Worm (Caenorhabditis elegans): ENCODE measurements around the gene F58F12.2.
A peak's percentile ranks its signal among the peaks of the same experiment; 100 is the strongest.

The F58F12.2 gene

DNA sequence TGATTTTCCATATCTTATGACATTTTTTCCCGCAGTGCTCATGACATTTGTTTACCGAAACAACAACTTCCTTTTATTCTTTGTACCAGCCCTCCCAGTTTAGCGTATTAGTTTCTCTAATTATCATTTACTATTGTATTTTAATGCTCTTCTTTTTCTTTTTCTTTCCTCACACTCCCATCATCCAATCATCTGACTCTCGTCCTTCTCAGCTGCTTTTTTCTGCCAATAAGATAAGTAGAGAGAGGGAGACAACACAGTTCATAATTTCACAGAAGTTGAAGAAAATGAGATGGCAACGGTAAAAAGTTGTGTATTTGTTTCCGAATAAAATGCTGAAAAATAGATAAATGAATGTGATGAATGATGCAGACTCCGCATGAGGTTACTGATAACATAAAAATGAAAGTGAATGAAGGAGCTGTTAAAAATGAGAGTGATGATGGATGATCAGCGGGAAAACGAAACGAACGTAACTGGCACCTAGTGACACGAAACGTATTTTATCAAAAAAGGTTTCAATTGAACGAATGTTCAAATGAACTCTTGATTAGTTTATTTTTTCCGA, 10.4 kb downstream of the F58F12.2 start:
- peak; percentile 8 for TF ChIP-seq nhr-129 (tag; optimal IDR thresholded peaks at IDR 0.05)
- TF ChIP-seq crh-2 (tag; optimal IDR thresholded peaks at IDR 0.05), result peak; percentile 40
- TF ChIP-seq lin-39 (tag; optimal IDR thresholded peaks at IDR 0.05), result no peak
- peak; percentile 11 for TF ChIP-seq sma-9 (GFP tag; optimal IDR thresholded peaks at IDR 0.05)
- TF ChIP-seq sma-9 (tag; optimal IDR thresholded peaks at IDR 0.05), result no peak
- TF ChIP-seq blmp-1 (tag; optimal IDR thresholded peaks at IDR 0.05; ENCODE audit: insufficient read depth), result peak; percentile 29
- peak; percentile 90 for TF ChIP-seq fos-1 (tag; optimal IDR thresholded peaks at IDR 0.05)

DNA sequence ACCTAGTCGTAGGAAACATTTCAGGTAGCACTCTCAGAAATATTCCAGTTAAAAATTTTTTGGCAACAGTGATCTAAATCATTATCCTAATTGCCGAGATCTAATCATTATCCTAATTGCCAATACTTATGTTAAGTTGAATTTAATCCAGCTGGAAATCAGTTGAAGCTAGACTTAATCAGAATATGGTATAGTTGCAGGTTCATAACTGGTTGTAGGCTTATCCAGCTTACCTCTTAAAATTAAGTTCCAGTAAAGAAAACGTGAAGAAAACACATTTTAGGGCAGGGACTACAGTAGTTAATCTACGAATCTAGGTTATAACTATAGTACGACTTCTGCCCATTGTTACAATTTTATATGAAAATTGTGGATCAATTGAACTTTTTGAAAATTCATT, 11.1 kb downstream of the F58F12.2 start:
- TF ChIP-seq aly-2 (tag; optimal IDR thresholded peaks at IDR 0.05) (no peak), blmp-1 (tag; optimal IDR thresholded peaks at IDR 0.05; ENCODE audit: insufficient read depth) (no peak), ceh-82 (tag; optimal IDR thresholded peaks at IDR 0.05) (no peak), skn-1 (tag; optimal IDR thresholded peaks at IDR 0.05) (no peak), crh-2 (tag; optimal IDR thresholded peaks at IDR 0.05) (no peak), elt-3 (tag; optimal IDR thresholded peaks at IDR 0.05) (no peak)

DNA sequence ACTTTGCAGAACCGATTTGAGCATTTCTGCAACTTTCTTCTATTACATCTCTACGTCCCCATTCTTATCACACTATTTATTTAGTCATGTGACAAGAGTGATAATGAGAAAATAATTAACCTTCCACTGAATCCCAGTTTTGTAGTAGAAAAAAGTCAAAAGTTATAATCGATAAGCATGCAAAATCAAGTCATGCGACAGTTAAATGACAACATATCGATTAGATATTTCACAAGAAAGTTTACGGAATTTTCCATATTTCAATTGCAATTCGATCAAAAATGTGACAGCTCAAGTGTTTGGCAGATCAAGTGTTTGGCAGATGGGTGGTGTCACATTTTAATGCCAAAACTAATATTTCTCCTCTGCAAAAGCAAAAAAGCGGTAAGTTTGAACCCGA, 13.2 kb downstream of the F58F12.2 start:
- TF ChIP-seq alr-1 (tag; optimal IDR thresholded peaks at IDR 0.05), result no peak
- TF ChIP-seq unc-39 (tag; optimal IDR thresholded peaks at IDR 0.05), result no peak
- no peak for TF ChIP-seq aly-2 (tag; optimal IDR thresholded peaks at IDR 0.05)
- TF ChIP-seq ztf-11 (tag; optimal IDR thresholded peaks at IDR 0.05), result no peak
- TF ChIP-seq mab-5 (tag; optimal IDR thresholded peaks at IDR 0.05), result no peak
- TF ChIP-seq crh-2 (tag; optimal IDR thresholded peaks at IDR 0.05), result peak; percentile 40
- TF ChIP-seq gmeb-1 (tag; optimal IDR thresholded peaks at IDR 0.05), result peak; percentile 18
- TF ChIP-seq nhr-77 (tag; optimal IDR thresholded peaks at IDR 0.05), result no peak
- no peak for TF ChIP-seq egl-27 (tag; optimal IDR thresholded peaks at IDR 0.05)
- TF ChIP-seq snpc-4 (tag; optimal IDR thresholded peaks at IDR 0.05), result no peak
- TF ChIP-seq nhr-23 (tag; optimal IDR thresholded peaks at IDR 0.05), result no peak
- TF ChIP-seq ztf-1 (GFP tag; conservative IDR thresholded peaks at IDR 0.05), result no peak
- no peak for TF ChIP-seq sma-3 (GFP tag; optimal IDR thresholded peaks at IDR 0.05)
- no peak for TF ChIP-seq nhr-10 (tag; optimal IDR thresholded peaks at IDR 0.05)
- TF ChIP-seq nhr-21 (tag; optimal IDR thresholded peaks at IDR 0.05), result no peak
- TF ChIP-seq nhr-129 (tag; optimal IDR thresholded peaks at IDR 0.05), result peak; percentile 24
- TF ChIP-seq ztf-4 (tag; optimal IDR thresholded peaks at IDR 0.05), result no peak
- TF ChIP-seq mdl-1 (tag; optimal IDR thresholded peaks at IDR 0.05), result no peak
- no peak for TF ChIP-seq nhr-6 (tag; optimal IDR thresholded peaks at IDR 0.05)
- TF ChIP-seq ceh-82 (tag; optimal IDR thresholded peaks at IDR 0.05), result no peak
- no peak for TF ChIP-seq mbf-1 (tag; optimal IDR thresholded peaks at IDR 0.05)
- peak; percentile 43 for TF ChIP-seq fos-1 (tag; optimal IDR thresholded peaks at IDR 0.05)
- TF ChIP-seq Y55F3AM.14 (GFP tag; optimal IDR thresholded peaks at IDR 0.05), result no peak
- no peak for TF ChIP-seq elt-1 (tag; optimal IDR thresholded peaks at IDR 0.05)
- no peak for TF ChIP-seq nhr-25 (tag; optimal IDR thresholded peaks at IDR 0.05)
- TF ChIP-seq nhr-237 (tag; optimal IDR thresholded peaks at IDR 0.05), result no peak
- peak in 1 of 2 experiments; percentile 13 for TF ChIP-seq lsy-2 (tag; optimal IDR thresholded peaks at IDR 0.05)
- TF ChIP-seq sem-4 (tag; optimal IDR thresholded peaks at IDR 0.05), result no peak
- TF ChIP-seq F13H6.1 (tag; optimal IDR thresholded peaks at IDR 0.05), result no peak
- no peak for TF ChIP-seq lin-13 (GFP tag; optimal IDR thresholded peaks at IDR 0.05)
- TF ChIP-seq ZK546.5 (tag; optimal IDR thresholded peaks at IDR 0.05), result no peak
- TF ChIP-seq C34F6.9 (tag; optimal IDR thresholded peaks at IDR 0.05), result no peak
- no peak for TF ChIP-seq zag-1 (tag; optimal IDR thresholded peaks at IDR 0.05)
- no peak for TF ChIP-seq elt-3 (tag; optimal IDR thresholded peaks at IDR 0.05)
- no peak for TF ChIP-seq R02D3.7 (tag; optimal IDR thresholded peaks at IDR 0.05)
- TF ChIP-seq nhr-12 (tag; optimal IDR thresholded peaks at IDR 0.05), result no peak
- TF ChIP-seq ama-1 (optimal IDR thresholded peaks at IDR 0.05), result peak; percentile 40
- no peak for TF ChIP-seq ceh-16 (tag; optimal IDR thresholded peaks at IDR 0.05)
- TF ChIP-seq lin-11 (tag; optimal IDR thresholded peaks at IDR 0.05), result no peak
- no peak for TF ChIP-seq skn-1 (tag; optimal IDR thresholded peaks at IDR 0.05)

Measured in whole organism, L2 larva.